Fruit fly (Drosophila melanogaster) whole organism, embryonic: ENCODE data around the gene CG5973.
A peak's percentile ranks its signal among the peaks of the same experiment; 100 is the strongest.

ENCODE experiments used
- Atf3 ChIP-seq: fragments of 200-800 bp; sonication (Bioruptor generic); optimal IDR thresholded peaks from 3 replicates; lab custom pipeline; 2016; ENCODE audit warnings: missing biosample characterization, missing genetic modification characterization
- Bgb ChIP-seq: fragments of 200-800 bp; sonication (Bioruptor generic); IDR thresholded peaks from 2 replicates; pipeline ENCODE4 v1.3.6; 2022; ENCODE audit warnings: missing biosample characterization, missing genetic modification characterization; ENCODE audit not compliant: partially characterized antibody
- CG10321 ChIP-seq: fragments of 200-800 bp; sonication (Bioruptor generic); IDR thresholded peaks from 2 replicates; pipeline ENCODE4 v1.3.6; 2022; ENCODE audit warnings: missing biosample characterization, missing genetic modification characterization
- CG10543 ChIP-seq: fragments of 200-800 bp; sonication (Bioruptor generic); optimal IDR thresholded peaks from 3 replicates; lab custom pipeline; 2017; ENCODE audit warnings: missing biosample characterization, mild to moderate bottlenecking, missing genetic modification characterization, moderate library complexity
- CG11695 ChIP-seq: fragments of 200-800 bp; sonication (Bioruptor generic); IDR thresholded peaks from 3 replicates; pipeline ENCODE4 v1.3.6; 2022; ENCODE audit warnings: missing biosample characterization, missing genetic modification characterization
- CG12299 ChIP-seq: fragments of 200-800 bp; sonication (Bioruptor generic); optimal IDR thresholded peaks from 2 replicates; lab custom pipeline; 2018; ENCODE audit warnings: missing biosample characterization, mild to moderate bottlenecking, missing genetic modification characterization
- CG13624 ChIP-seq: fragments of 200-800 bp; sonication (Bioruptor generic); optimal IDR thresholded peaks from 2 replicates; lab custom pipeline; 2016; ENCODE audit warnings: missing biosample characterization, missing genetic modification characterization
- CG14965 ChIP-seq: fragments of 200-800 bp; sonication (Bioruptor generic); optimal IDR thresholded peaks from 2 replicates; lab custom pipeline; 2016; ENCODE audit warnings: missing biosample characterization, missing genetic modification characterization, borderline replicate concordance
- CG16863 ChIP-seq: fragments of 200-800 bp; sonication (Bioruptor generic); optimal IDR thresholded peaks from 3 replicates; lab custom pipeline; 2016; ENCODE audit warnings: missing biosample characterization, missing genetic modification characterization
- CG17361 ChIP-seq: fragments of 200-800 bp; sonication (Bioruptor generic); IDR thresholded peaks from 3 replicates; pipeline ENCODE4 v1.3.6; 2022; ENCODE audit warnings: missing biosample characterization, missing genetic modification characterization
- CG17829 ChIP-seq: fragments of 200-800 bp; optimal IDR thresholded peaks from 2 replicates; lab custom pipeline; 2019; ENCODE audit warnings: missing biosample characterization, mild to moderate bottlenecking, missing genetic modification characterization, moderate library complexity
- CG18476 ChIP-seq: fragments of 200-800 bp; sonication (Bioruptor generic); optimal IDR thresholded peaks from 2 replicates; lab custom pipeline; 2016; ENCODE audit warnings: missing biosample characterization, mild to moderate bottlenecking, missing genetic modification characterization
- CG18764 ChIP-seq: fragments of 200-800 bp; sonication (Bioruptor generic); optimal IDR thresholded peaks from 3 replicates; lab custom pipeline; 2016; ENCODE audit warnings: missing biosample characterization, missing genetic modification characterization
- CG2202 ChIP-seq: fragments of 200-800 bp; sonication (Bioruptor generic); optimal IDR thresholded peaks from 2 replicates; lab custom pipeline; 2018; ENCODE audit warnings: missing biosample characterization, mild to moderate bottlenecking, missing genetic modification characterization
- CG31388 ChIP-seq: fragments of 200-800 bp; sonication (Bioruptor generic); optimal IDR thresholded peaks from 2 replicates; lab custom pipeline; 2016; ENCODE audit warnings: missing biosample characterization, missing genetic modification characterization
- CG32532 ChIP-seq: fragments of 200-800 bp; sonication (Bioruptor generic); IDR thresholded peaks from 2 replicates; pipeline ENCODE4 v1.3.6; 2022; ENCODE audit warnings: missing biosample characterization, missing genetic modification characterization
- CG4617 ChIP-seq: fragments of 200-800 bp; sonication (Bioruptor generic); optimal IDR thresholded peaks from 3 replicates; lab custom pipeline; 2016; ENCODE audit warnings: missing biosample characterization, missing genetic modification characterization, borderline replicate concordance
- CG6791 ChIP-seq: fragments of 200-800 bp; sonication (Bioruptor generic); IDR thresholded peaks from 3 replicates; pipeline ENCODE4 v1.3.6; 2022; ENCODE audit warnings: missing biosample characterization, missing genetic modification characterization; ENCODE audit not compliant: partially characterized antibody
- CG7357 ChIP-seq: fragments of 200-800 bp; sonication (Bioruptor generic); IDR thresholded peaks from 3 replicates; pipeline ENCODE4 v1.3.6; 2022; ENCODE audit warnings: missing biosample characterization, missing genetic modification characterization
- CG7786 ChIP-seq: fragments of 200-800 bp; sonication (Bioruptor generic); optimal IDR thresholded peaks from 2 replicates; lab custom pipeline; 2016; ENCODE audit warnings: missing biosample characterization, missing genetic modification characterization
- CG8924 ChIP-seq: fragments of 200-800 bp; optimal IDR thresholded peaks from 3 replicates; lab custom pipeline; 2019; ENCODE audit warnings: missing biosample characterization, mild to moderate bottlenecking, missing genetic modification characterization, moderate library complexity
- Camta ChIP-seq: fragments of 200-800 bp; sonication (Bioruptor generic); optimal IDR thresholded peaks from 2 replicates; lab custom pipeline; 2016; ENCODE audit warnings: missing biosample characterization, missing genetic modification characterization
- Chrac-16 ChIP-seq: fragments of 200-800 bp; sonication (Bioruptor generic); optimal IDR thresholded peaks from 3 replicates; lab custom pipeline; 2016; ENCODE audit warnings: missing biosample characterization, missing genetic modification characterization
- HLHmδ ChIP-seq: fragments of 200-800 bp; sonication (Bioruptor generic); optimal IDR thresholded peaks from 2 replicates; lab custom pipeline; 2018; ENCODE audit warnings: missing biosample characterization, mild to moderate bottlenecking, missing genetic modification characterization, moderate library complexity
- Hmx ChIP-seq: fragments of 200-800 bp; sonication (Bioruptor generic); optimal IDR thresholded peaks from 2 replicates; lab custom pipeline; 2016; ENCODE audit warnings: missing biosample characterization, missing genetic modification characterization
- Max ChIP-seq: fragments of 200-800 bp; sonication (Bioruptor generic); optimal IDR thresholded peaks from 2 replicates; lab custom pipeline; 2016; ENCODE audit warnings: missing biosample characterization, mild to moderate bottlenecking, missing genetic modification characterization
- Meics ChIP-seq: fragments of 200-800 bp; sonication (Bioruptor generic); optimal IDR thresholded peaks from 2 replicates; lab custom pipeline; 2017; ENCODE audit warnings: missing biosample characterization, mild to moderate bottlenecking, missing genetic modification characterization
- NC2α ChIP-seq: fragments of 200-800 bp; sonication (Bioruptor generic); optimal IDR thresholded peaks from 2 replicates; lab custom pipeline; 2016; ENCODE audit warnings: missing biosample characterization, missing genetic modification characterization
- NC2β ChIP-seq: fragments of 200-800 bp; sonication (Bioruptor generic); optimal IDR thresholded peaks from 2 replicates; lab custom pipeline; 2016; ENCODE audit warnings: missing biosample characterization, missing genetic modification characterization
- Nf-YA ChIP-seq: fragments of 200-800 bp; sonication (Bioruptor generic); IDR thresholded peaks from 2 replicates; pipeline ENCODE4 v1.3.6; 2022; ENCODE audit warnings: missing biosample characterization, missing genetic modification characterization
- Oli ChIP-seq: fragments of 200-800 bp; sonication (Bioruptor generic); optimal IDR thresholded peaks from 2 replicates; lab custom pipeline; 2018; ENCODE audit warnings: missing biosample characterization, mild to moderate bottlenecking, missing genetic modification characterization, moderate library complexity
- Rx ChIP-seq: fragments of 200-800 bp; sonication (Bioruptor generic); IDR thresholded peaks from 2 replicates; pipeline ENCODE4 v1.3.6; 2022; ENCODE audit warnings: missing biosample characterization, missing genetic modification characterization
- Taf1 ChIP-seq: fragments of 200-800 bp; sonication (Bioruptor generic); IDR thresholded peaks from 2 replicates; pipeline ENCODE4 v1.3.6; 2022; ENCODE audit warnings: missing biosample characterization, missing genetic modification characterization
- YL-1 ChIP-seq: fragments of 200-800 bp; sonication (Bioruptor generic); optimal IDR thresholded peaks from 3 replicates; lab custom pipeline; 2017; ENCODE audit warnings: missing biosample characterization, mild to moderate bottlenecking, missing genetic modification characterization
- bbx ChIP-seq: fragments of 200-800 bp; sonication (Bioruptor generic); IDR thresholded peaks from 2 replicates; pipeline ENCODE4 v1.3.6; 2022; ENCODE audit warnings: missing biosample characterization, missing genetic modification characterization; ENCODE audit not compliant: partially characterized antibody
- chinmo ChIP-seq: fragments of 200-800 bp; sonication (Bioruptor generic); IDR thresholded peaks from 4 replicates; pipeline ENCODE4 v1.3.6; 2022; ENCODE audit warnings: missing biosample characterization, missing genetic modification characterization; ENCODE audit not compliant: partially characterized antibody
- corto ChIP-seq: fragments of 200-800 bp; sonication (Bioruptor generic); optimal IDR thresholded peaks from 2 replicates; lab custom pipeline; 2016; ENCODE audit warnings: missing biosample characterization, mild to moderate bottlenecking, missing genetic modification characterization, moderate library complexity
- fd96Cb ChIP-seq: fragments of 200-800 bp; sonication (Bioruptor generic); optimal IDR thresholded peaks from 2 replicates; lab custom pipeline; 2018; ENCODE audit warnings: missing biosample characterization, mild to moderate bottlenecking, missing genetic modification characterization, moderate library complexity
- grn ChIP-seq: fragments of 200-800 bp; sonication (Bioruptor generic); optimal IDR thresholded peaks from 3 replicates; lab custom pipeline; 2017; ENCODE audit warnings: missing biosample characterization, missing genetic modification characterization
- gsb ChIP-seq: fragments of 200-800 bp; sonication (Bioruptor generic); IDR thresholded peaks from 2 replicates; pipeline ENCODE4 v1.3.6; 2022; ENCODE audit warnings: missing biosample characterization, missing genetic modification characterization
- p53 ChIP-seq: fragments of 200-800 bp; sonication (Bioruptor generic); optimal IDR thresholded peaks from 2 replicates; lab custom pipeline; 2016; ENCODE audit warnings: missing biosample characterization, missing genetic modification characterization
- pho ChIP-seq: fragments of 200-800 bp; sonication (Bioruptor generic); optimal IDR thresholded peaks from 2 replicates; lab custom pipeline; 2016; ENCODE audit warnings: missing biosample characterization, missing genetic modification characterization
- row ChIP-seq: fragments of 200-800 bp; sonication (Bioruptor generic); IDR thresholded peaks from 3 replicates; pipeline ENCODE4 v1.3.6; 2022; ENCODE audit warnings: missing biosample characterization, missing genetic modification characterization
- schlank ChIP-seq: fragments of 200-800 bp; sonication (Bioruptor generic); optimal IDR thresholded peaks from 2 replicates; lab custom pipeline; 2018; ENCODE audit warnings: missing biosample characterization, mild to moderate bottlenecking, missing genetic modification characterization
- sens-2 ChIP-seq: fragments of 200-800 bp; sonication (Bioruptor generic); IDR thresholded peaks from 2 replicates; pipeline ENCODE4 v1.3.6; 2022; ENCODE audit warnings: missing biosample characterization, missing genetic modification characterization
- ssp ChIP-seq: fragments of 200-800 bp; sonication (Bioruptor generic); IDR thresholded peaks from 2 replicates; pipeline ENCODE4 v1.3.6; 2022; ENCODE audit warnings: missing biosample characterization, missing genetic modification characterization
- stc ChIP-seq: fragments of 200-800 bp; sonication (Bioruptor generic); IDR thresholded peaks from 2 replicates; pipeline ENCODE4 v1.3.6; 2022; ENCODE audit warnings: missing biosample characterization, missing genetic modification characterization
- tap ChIP-seq: fragments of 200-800 bp; optimal IDR thresholded peaks from 3 replicates; lab custom pipeline; 2019; ENCODE audit warnings: missing biosample characterization, mild to moderate bottlenecking, missing genetic modification characterization, moderate library complexity
- tna ChIP-seq: fragments of 200-800 bp; sonication (Bioruptor generic); IDR thresholded peaks from 2 replicates; pipeline ENCODE4 v1.3.6; 2022; ENCODE audit warnings: missing biosample characterization, missing genetic modification characterization; ENCODE audit not compliant: partially characterized antibody
- zf30C ChIP-seq: fragments of 200-800 bp; sonication (Bioruptor generic); optimal IDR thresholded peaks from 3 replicates; lab custom pipeline; 2018; ENCODE audit warnings: missing biosample characterization, mild to moderate bottlenecking, missing genetic modification characterization

Gene CG5973

dm6 chr2L:7424907-7425689, 12.2 kb upstream of the CG5973 start (continued):
- TF ChIP-seq ssp, result no peak
- no peak for TF ChIP-seq zf30C (GFP tag; lab: Kevin White, UChicago)
- no peak for TF ChIP-seq Camta
- TF ChIP-seq CG18476 (GFP tag; lab: Kevin White, UChicago), result no peak
- TF ChIP-seq CG10543 (GFP tag; lab: Kevin White, UChicago), result no peak
- peak; percentile 9 for TF ChIP-seq YL-1
- TF ChIP-seq Hmx (GFP tag; lab: Kevin White, UChicago), result no peak
- peak; percentile 93 for TF ChIP-seq CG32532 (GFP tag; lab: Robert Waterston, UW)
- peak; percentile 83 for TF ChIP-seq CG13624
- TF ChIP-seq Bgb (GFP tag; lab: Robert Waterston, UW), result no peak
- TF ChIP-seq chinmo (GFP tag; lab: Robert Waterston, UW), result 0 out of 4 replicates have a peak, but pooled peaks have one; percentile 59
- no peak for TF ChIP-seq p53 (GFP tag; lab: Kevin White, UChicago)
- TF ChIP-seq Oli (tag; lab: Kevin White, UChicago), result no peak
- TF ChIP-seq CG8924, result peak; percentile 6
- peak; percentile 83 for TF ChIP-seq Taf1
- TF ChIP-seq CG14965 (GFP tag; lab: Kevin White, UChicago), result no peak
- TF ChIP-seq CG17361 (GFP tag; lab: Robert Waterston, UW), result no peak
- TF ChIP-seq CG2202 (tag; lab: Kevin White, UChicago), result no peak
- peak; percentile 6 for TF ChIP-seq CG16863 (GFP tag; lab: Kevin White, UChicago)
- TF ChIP-seq CG12299 (tag; lab: Kevin White, UChicago), result no peak
- TF ChIP-seq Rx (GFP tag; lab: Robert Waterston, UW), result no peak
- TF ChIP-seq grn (GFP tag; lab: Kevin White, UChicago), result no peak
- TF ChIP-seq corto (GFP tag; lab: Kevin White, UChicago), result peak; percentile 15
- TF ChIP-seq CG11695 (GFP tag; lab: Robert Waterston, UW), result 0 out of 3 replicates have a peak, but pooled peaks have one; percentile 21
- no peak for TF ChIP-seq HLHmδ (GFP tag; lab: Kevin White, UChicago)
- TF ChIP-seq CG6791, result no peak
- no peak for TF ChIP-seq CG18764
- TF ChIP-seq Atf3 (GFP tag; lab: Kevin White, UChicago), result peak; percentile 28
- TF ChIP-seq NC2α (GFP tag; lab: Kevin White, UChicago), result peak; percentile 1
- peak; percentile 87 for TF ChIP-seq pho (GFP tag; lab: Kevin White, UChicago)
- peak; percentile 84 for TF ChIP-seq schlank
- TF ChIP-seq Chrac-16 (GFP tag; lab: Kevin White, UChicago), result peak; percentile 41
- TF ChIP-seq Max, result peak; percentile 19
- peak; percentile 68 for TF ChIP-seq row (GFP tag; lab: Robert Waterston, UW)
- no peak for TF ChIP-seq fd96Cb (tag; lab: Kevin White, UChicago)
- no peak for TF ChIP-seq NC2β (GFP tag; lab: Kevin White, UChicago)
- no peak for TF ChIP-seq CG7357
- no peak for TF ChIP-seq Nf-YA (GFP tag; lab: Robert Waterston, UW)
- no peak for TF ChIP-seq tap (tag; lab: Kevin White, UChicago)
- no peak for TF ChIP-seq CG10321 (GFP tag; lab: Robert Waterston, UW)
- no peak for TF ChIP-seq CG4617 (GFP tag; lab: Kevin White, UChicago)
- no peak for TF ChIP-seq bbx (GFP tag; lab: Robert Waterston, UW)
- peak; percentile 87 for TF ChIP-seq CG7786 (GFP tag; lab: Kevin White, UChicago)
- no peak for TF ChIP-seq CG17829
- no peak for TF ChIP-seq tna
- TF ChIP-seq CG31388, result no peak
- peak; percentile 68 for TF ChIP-seq gsb (GFP tag; lab: Robert Waterston, UW)
- peak; percentile 81 for TF ChIP-seq Meics (GFP tag; lab: Kevin White, UChicago)
- TF ChIP-seq sens-2, result no peak
- TF ChIP-seq stc (GFP tag; lab: Robert Waterston, UW), result peak; percentile 22; the same call in 1 of the 2 replicates
